Fruit fly (Drosophila melanogaster): ENCODE measurements around the gene ko.

The ko gene

DNA sequence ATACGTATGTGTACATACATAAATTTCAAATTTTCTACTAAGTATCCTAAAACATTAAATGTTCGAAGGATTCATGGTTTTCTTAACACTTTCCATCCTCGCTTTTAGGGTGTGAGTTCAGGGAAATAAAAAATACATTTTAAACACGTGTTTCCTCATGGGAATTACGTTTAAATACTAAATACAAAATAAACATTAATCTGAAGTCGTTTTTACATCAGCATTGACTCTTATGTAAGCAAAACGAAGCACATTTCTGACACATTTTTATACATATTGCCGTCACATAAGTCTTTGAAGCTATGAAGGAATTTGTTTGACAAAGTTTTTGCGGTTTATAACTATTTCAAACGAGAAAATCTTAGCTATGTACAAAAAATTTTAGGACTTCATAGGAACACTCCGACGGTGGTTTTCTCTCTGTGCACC lies 31.9 kb downstream of the ko start (continued):
- TF ChIP-seq acj6 (GFP tag; optimal IDR thresholded peaks at IDR 0.05) = peak; percentile 64
- peak; percentile 54 for TF ChIP-seq CG3919 (GFP tag; optimal IDR thresholded peaks at IDR 0.05)
- TF ChIP-seq fd85E (GFP tag; optimal IDR thresholded peaks at IDR 0.05) = no peak
- TF ChIP-seq Blimp-1 (GFP tag; optimal IDR thresholded peaks at IDR 0.05) = peak; percentile 30
- peak; percentile 89 for TF ChIP-seq esn (GFP tag; optimal IDR thresholded peaks at IDR 0.05)
- TF ChIP-seq Lpt (GFP tag; optimal IDR thresholded peaks at IDR 0.05) = peak; percentile 31
- TF ChIP-seq CG6854 (GFP tag; optimal IDR thresholded peaks at IDR 0.05) = no peak
- peak; percentile 89 for TF ChIP-seq svp (GFP tag)

DNA sequence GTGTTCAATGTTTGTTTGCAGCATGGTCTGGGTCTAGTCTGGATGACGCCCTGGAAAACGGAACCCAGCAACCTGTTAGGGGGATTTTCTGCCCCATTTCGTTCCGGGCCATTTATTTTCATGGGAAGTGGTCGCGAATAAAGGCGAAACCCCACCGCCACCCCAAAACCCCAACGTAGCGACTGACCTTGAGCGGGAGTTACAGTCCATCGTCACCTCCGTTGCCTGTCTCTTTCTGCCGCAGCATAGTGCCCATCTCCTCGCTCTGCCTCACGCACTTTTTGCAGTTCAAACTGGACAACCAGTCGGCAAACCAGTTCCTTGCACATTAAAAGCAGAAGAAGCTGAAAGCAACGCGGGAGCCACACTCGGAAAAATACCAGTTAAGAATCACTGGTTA lies 32.4 kb downstream of the ko start:
- TF ChIP-seq CG6276 (GFP tag; optimal IDR thresholded peaks at IDR 0.05) = no peak
- no peak for TF ChIP-seq Ets96B (tag; optimal IDR thresholded peaks at IDR 0.05)
- TF ChIP-seq Met (GFP tag; optimal IDR thresholded peaks at IDR 0.05) = no peak
- no peak for TF ChIP-seq OdsH (GFP tag; optimal IDR thresholded peaks at IDR 0.05)
- TF ChIP-seq CG1621 (tag; optimal IDR thresholded peaks at IDR 0.05) = no peak
- TF ChIP-seq CG11294 (GFP tag; IDR thresholded peaks at IDR 0.05) = no peak
- TF ChIP-seq CG10631 (GFP tag; optimal IDR thresholded peaks at IDR 0.05) = no peak
- TF ChIP-seq fd59A (GFP tag; optimal IDR thresholded peaks at IDR 0.05) = no peak
- TF ChIP-seq CG6854 (GFP tag; optimal IDR thresholded peaks at IDR 0.05) = peak; percentile 8
- TF ChIP-seq Gug (GFP tag; IDR thresholded peaks at IDR 0.05) = no peak
- no peak for TF ChIP-seq Sox15 (GFP tag; optimal IDR thresholded peaks at IDR 0.05)
- TF ChIP-seq ss (GFP tag; optimal IDR thresholded peaks at IDR 0.05) = peak in 1 of 2 experiments; percentile 18
- no peak for TF ChIP-seq CG3919 (GFP tag; optimal IDR thresholded peaks at IDR 0.05)
- no peak for TF ChIP-seq eg (GFP tag; IDR thresholded peaks at IDR 0.05)
- no peak for TF ChIP-seq fd85E (GFP tag; optimal IDR thresholded peaks at IDR 0.05)

DNA sequence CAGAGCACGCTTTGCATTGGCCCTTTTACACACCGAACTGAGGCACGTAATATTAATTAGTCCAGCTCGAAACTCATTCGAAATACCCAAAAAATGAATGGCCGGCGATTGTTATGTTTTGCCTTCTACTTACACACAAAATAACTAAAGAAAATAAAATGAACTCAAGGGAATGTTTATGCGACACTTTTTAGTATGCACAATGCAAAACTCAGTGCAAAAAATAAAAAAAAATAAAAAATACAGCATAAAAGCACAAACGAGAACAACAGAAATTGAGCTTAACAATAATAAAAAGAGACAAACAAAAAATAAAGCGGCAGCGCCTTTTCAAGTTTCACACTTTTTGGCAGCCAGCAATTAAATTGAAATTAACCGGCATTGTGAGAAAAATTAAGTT lies 33.6 kb downstream of the ko start:
- no peak for TF ChIP-seq CG11762 (GFP tag; optimal IDR thresholded peaks at IDR 0.05; ENCODE audit: insufficient read depth)
- TF ChIP-seq Eip78C (GFP tag) = peak; percentile 22
- no peak for TF ChIP-seq CG15336 (GFP tag; IDR thresholded peaks at IDR 0.05)
- no peak for TF ChIP-seq CG8119 (GFP tag; IDR thresholded peaks at IDR 0.05)
- no peak for TF ChIP-seq fkh (GFP tag; optimal IDR thresholded peaks at IDR 0.05)
- TF ChIP-seq Smox (GFP tag; optimal IDR thresholded peaks at IDR 0.05) = no peak

DNA sequence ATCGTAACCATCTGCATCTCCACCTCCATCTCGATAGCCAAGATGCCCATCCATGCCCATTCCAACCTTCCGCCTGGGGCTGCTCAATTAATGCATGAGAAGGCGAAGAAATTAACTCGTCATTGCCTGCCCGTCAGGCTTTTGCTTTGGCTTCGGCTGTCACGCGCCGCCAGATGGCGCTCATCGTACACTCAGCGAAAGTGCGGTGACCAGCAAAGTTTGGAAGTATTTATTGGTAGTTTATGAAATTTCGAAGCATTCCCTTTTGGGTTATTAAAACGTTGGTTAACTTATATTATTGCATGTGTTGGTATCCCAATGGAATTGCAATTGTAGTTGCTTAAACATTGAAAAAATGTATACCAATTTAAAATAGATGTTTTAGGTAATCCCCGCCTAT lies 40.7 kb downstream of the ko start:
- TF ChIP-seq Sox14 (GFP tag; optimal IDR thresholded peaks at IDR 0.05) = no peak
- no peak for TF ChIP-seq Sox102F (GFP tag; optimal IDR thresholded peaks at IDR 0.05)
- no peak for TF ChIP-seq Lpt (GFP tag; optimal IDR thresholded peaks at IDR 0.05)
- TF ChIP-seq Hr4 (GFP tag; optimal IDR thresholded peaks at IDR 0.05) = peak; percentile 16
- TF ChIP-seq CG10631 (GFP tag; optimal IDR thresholded peaks at IDR 0.05) = no peak
- TF ChIP-seq salr (GFP tag; optimal IDR thresholded peaks at IDR 0.05) = no peak
- no peak for TF ChIP-seq fkh (GFP tag; optimal IDR thresholded peaks at IDR 0.05)
- TF ChIP-seq CG8119 (GFP tag; IDR thresholded peaks at IDR 0.05) = 0 out of 3 replicates have a peak, but pooled peaks have one; percentile 22
- 0 out of 3 replicates have a peak, but pooled peaks have one; percentile 18 for TF ChIP-seq eg (GFP tag; IDR thresholded peaks at IDR 0.05)
- peak; percentile 30 for TF ChIP-seq CG32006 (GFP tag; optimal IDR thresholded peaks at IDR 0.05)
- TF ChIP-seq Eip78C (GFP tag) = peak; percentile 83
- no peak for TF ChIP-seq svp (GFP tag)
- TF ChIP-seq pdm3 (GFP tag; optimal IDR thresholded peaks at IDR 0.05) = peak; percentile 11

DNA sequence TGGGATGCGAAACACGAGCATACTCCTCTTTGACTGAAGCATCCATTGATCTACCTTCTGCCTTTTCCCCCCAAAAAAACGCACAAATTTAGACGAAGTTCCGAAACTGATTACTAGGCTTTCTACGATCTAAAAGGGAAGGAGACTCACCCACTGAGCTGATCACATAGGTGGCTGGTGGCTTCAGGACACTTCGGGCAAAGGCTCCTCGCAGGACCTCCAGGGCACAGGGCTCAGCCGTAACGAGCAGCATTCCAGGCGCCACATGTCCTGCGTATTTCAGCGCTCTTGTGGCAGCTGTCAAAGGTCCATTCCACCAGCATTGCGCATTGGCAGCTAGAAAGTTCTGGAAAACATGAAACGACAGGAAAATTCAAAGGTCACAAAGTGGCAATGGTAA lies 42.1 kb downstream of the ko start, which contains the start of gene CG33285:
Gene CG33285 (minus strand): TSS at position 101 of the 400 bp plus-strand sequence.
- TF ChIP-seq Eip78C (GFP tag) (no peak), esn (GFP tag; optimal IDR thresholded peaks at IDR 0.05) (no peak), ss (GFP tag; optimal IDR thresholded peaks at IDR 0.05) (no peak), fd85E (GFP tag; optimal IDR thresholded peaks at IDR 0.05) (no peak), Lpt (GFP tag; optimal IDR thresholded peaks at IDR 0.05) (no peak), achi (GFP tag; optimal IDR thresholded peaks at IDR 0.05) (no peak), CG6276 (GFP tag; optimal IDR thresholded peaks at IDR 0.05) (no peak), CG6808 (GFP tag; optimal IDR thresholded peaks at IDR 0.05) (no peak), CG6854 (GFP tag; optimal IDR thresholded peaks at IDR 0.05) (no peak), CG9139 (GFP tag; optimal IDR thresholded peaks at IDR 0.05) (no peak), CG10631 (GFP tag; optimal IDR thresholded peaks at IDR 0.05) (no peak), eg (GFP tag; IDR thresholded peaks at IDR 0.05) (no peak), CG8319 (GFP tag; optimal IDR thresholded peaks at IDR 0.05) (no peak)
